Worm (Caenorhabditis elegans): ENCODE data around the gene nlp-69.

- TF ChIP-seq sea-2 (GFP tag; optimal IDR thresholded peaks at IDR 0.05) (no peak), nhr-77 (tag; optimal IDR thresholded peaks at IDR 0.05) (no peak), ztf-11 (tag; optimal IDR thresholded peaks at IDR 0.05) (no peak), egl-5 (tag; optimal IDR thresholded peaks at IDR 0.05) (no peak), nhr-237 (tag; optimal IDR thresholded peaks at IDR 0.05) (no peak), unc-39 (tag; optimal IDR thresholded peaks at IDR 0.05) (no peak), nhr-28 (tag; optimal IDR thresholded peaks at IDR 0.05) (no peak), unc-62 (GFP tag; optimal IDR thresholded peaks at IDR 0.05) (no peak), egl-27 (tag; optimal IDR thresholded peaks at IDR 0.05) (no peak), lsy-12 (tag; optimal IDR thresholded peaks at IDR 0.05) (no peak)
These were observed 28.8 kb upstream of the nlp-69 start for ce11 chrV:20123616-20124015.

Measured in whole organism, L3 larva.